Worm (Caenorhabditis elegans) whole organism, late embryonic: ENCODE data around the gene F44D12.16.
A peak's percentile ranks its signal among the peaks of the same experiment; 100 is the strongest.

Experiments
- C08G9.2 ChIP-seq: sonication (generic microtip); optimal IDR thresholded peaks from 2 replicates; lab custom pipeline; 2016; ENCODE audit warnings: mild to moderate bottlenecking, missing genetic modification characterization, moderate library complexity, missing compliant biosample characterization
- C38D4.7 ChIP-seq: fragments of 200-800 bp; sonication (Bioruptor generic); optimal IDR thresholded peaks from 2 replicates; lab custom pipeline; 2018; ENCODE audit warnings: mild to moderate bottlenecking, missing genetic modification characterization, moderate library complexity, missing compliant biosample characterization
- F13H6.1 ChIP-seq: sonication (generic microtip); optimal IDR thresholded peaks from 2 replicates; lab custom pipeline; 2016; ENCODE audit warnings: missing genetic modification characterization, missing compliant biosample characterization
- K02D7.2 ChIP-seq: sonication (generic microtip); optimal IDR thresholded peaks from 2 replicates; lab custom pipeline; 2017; ENCODE audit warnings: mild to moderate bottlenecking, missing genetic modification characterization, missing compliant biosample characterization
- K09A11.1 ChIP-seq: sonication (generic microtip); optimal IDR thresholded peaks from 2 replicates; lab custom pipeline; 2017; ENCODE audit warnings: antibody characterized with exemption, mild to moderate bottlenecking, missing genetic modification characterization, missing compliant biosample characterization; ENCODE audit not compliant: insufficient read depth
- T23F11.4 ChIP-seq: fragments of 200-800 bp; sonication (Bioruptor generic); optimal IDR thresholded peaks from 2 replicates; lab custom pipeline; 2018; ENCODE audit warnings: mild to moderate bottlenecking, missing genetic modification characterization, missing compliant biosample characterization
- ama-1 ChIP-seq: fragments of 150-350 bp; optimal IDR thresholded peaks from 2 replicates; lab custom pipeline; 2014
- ceh-14 ChIP-seq: sonication (generic microtip); optimal IDR thresholded peaks from 2 replicates; lab custom pipeline; 2016; ENCODE audit warnings: missing genotype, missing genetic modification characterization, missing compliant biosample characterization
- ceh-18 ChIP-seq: sonication (generic microtip); optimal IDR thresholded peaks from 2 replicates; lab custom pipeline; 2016; ENCODE audit warnings: missing genetic modification characterization, missing compliant biosample characterization
- ceh-19 ChIP-seq: fragments of 200-800 bp; sonication (Bioruptor generic); optimal IDR thresholded peaks from 2 replicates; lab custom pipeline; 2018; ENCODE audit warnings: mild to moderate bottlenecking, missing genetic modification characterization, missing compliant biosample characterization
- ceh-24 ChIP-seq: sonication (generic microtip); optimal IDR thresholded peaks from 2 replicates; lab custom pipeline; 2016; ENCODE audit warnings: mild to moderate bottlenecking, missing genetic modification characterization, missing compliant biosample characterization
- ceh-30 ChIP-seq: fragments of 150-350 bp; optimal IDR thresholded peaks from 2 replicates; lab custom pipeline; 2014; ENCODE audit warnings: missing biosample characterization, missing genetic modification characterization
- ceh-34 ChIP-seq: sonication (generic microtip); optimal IDR thresholded peaks from 2 replicates; lab custom pipeline; 2016; ENCODE audit warnings: mild to moderate bottlenecking, missing genetic modification characterization, missing compliant biosample characterization
- ceh-45 ChIP-seq: fragments of 200-800 bp; sonication (Bioruptor generic); IDR thresholded peaks from 2 replicates; pipeline ENCODE4 v1.3.6; 2022; ENCODE audit warnings: missing genetic modification reagents, missing genetic modification characterization, missing compliant biosample characterization
- ceh-48 ChIP-seq: sonication (generic microtip); optimal IDR thresholded peaks from 2 replicates; lab custom pipeline; 2016; ENCODE audit warnings: missing genetic modification characterization, inconsistent platforms, missing compliant biosample characterization
- ceh-9 ChIP-seq: sonication (generic microtip); optimal IDR thresholded peaks from 2 replicates; lab custom pipeline; 2016; ENCODE audit warnings: mild to moderate bottlenecking, missing genetic modification characterization, inconsistent platforms, missing compliant biosample characterization
- che-1 ChIP-seq: sonication (generic microtip); optimal IDR thresholded peaks from 2 replicates; lab custom pipeline; 2016; ENCODE audit warnings: mild to moderate bottlenecking, missing genetic modification characterization, missing compliant biosample characterization
- elt-2 ChIP-seq: sonication (generic microtip); optimal IDR thresholded peaks from 2 replicates; lab custom pipeline; 2016; ENCODE audit warnings: missing genetic modification reagents, missing genetic modification characterization, missing compliant biosample characterization
- eyg-1 ChIP-seq: sonication (generic microtip); optimal IDR thresholded peaks from 2 replicates; lab custom pipeline; 2016; ENCODE audit warnings: missing genotype, missing genetic modification characterization, missing compliant biosample characterization
- fax-1 ChIP-seq: sonication (generic microtip); optimal IDR thresholded peaks from 2 replicates; lab custom pipeline; 2016; ENCODE audit warnings: missing genotype, missing genetic modification characterization, missing compliant biosample characterization
- fkh-10 ChIP-seq: fragments of 150-350 bp; optimal IDR thresholded peaks from 2 replicates; lab custom pipeline; 2014; ENCODE audit warnings: missing biosample characterization, missing genetic modification reagents, missing genetic modification characterization
- hlh-13 ChIP-seq: fragments of 200-800 bp; sonication (Bioruptor generic); optimal IDR thresholded peaks from 2 replicates; lab custom pipeline; 2018; ENCODE audit warnings: mild to moderate bottlenecking, missing genetic modification characterization, missing compliant biosample characterization
- hlh-30 ChIP-seq: sonication (generic microtip); optimal IDR thresholded peaks from 2 replicates; lab custom pipeline; 2017; ENCODE audit warnings: antibody characterized with exemption, missing genetic modification characterization, missing compliant biosample characterization; ENCODE audit not compliant: insufficient read depth
- hlh-6 ChIP-seq: sonication (generic microtip); optimal IDR thresholded peaks from 2 replicates; lab custom pipeline; 2016; ENCODE audit warnings: missing genotype, missing genetic modification characterization, missing compliant biosample characterization
- lin-11 ChIP-seq: fragments of 200-800 bp; sonication (Bioruptor generic); optimal IDR thresholded peaks from 2 replicates; lab custom pipeline; 2018; ENCODE audit warnings: mild to moderate bottlenecking, missing genetic modification characterization, missing compliant biosample characterization
- madf-2 ChIP-seq: sonication (generic microtip); optimal IDR thresholded peaks from 2 replicates; lab custom pipeline; 2017; ENCODE audit warnings: missing genetic modification characterization, missing compliant biosample characterization
- mec-3 ChIP-seq: sonication (generic microtip); optimal IDR thresholded peaks from 2 replicates; lab custom pipeline; 2016; ENCODE audit warnings: borderline replicate concordance, missing genetic modification characterization, missing compliant biosample characterization
- npax-4 ChIP-seq: sonication (generic microtip); optimal IDR thresholded peaks from 2 replicates; lab custom pipeline; 2016; ENCODE audit warnings: missing genetic modification characterization, missing compliant biosample characterization
- pax-1 ChIP-seq: fragments of 150-350 bp; optimal IDR thresholded peaks from 2 replicates; lab custom pipeline; 2014; ENCODE audit warnings: missing biosample characterization, missing genetic modification characterization
- pha-4 ChIP-seq: fragments of 150-350 bp; optimal IDR thresholded peaks from 2 replicates; lab custom pipeline; 2018; ENCODE audit warnings: missing biosample characterization, missing genetic modification reagents, missing genetic modification characterization
- rnt-1 ChIP-seq: sonication (generic microtip); optimal IDR thresholded peaks from 2 replicates; lab custom pipeline; 2016; ENCODE audit warnings: missing genetic modification characterization, missing compliant biosample characterization
- sox-2 ChIP-seq: fragments of 200-800 bp; sonication (Bioruptor generic); IDR thresholded peaks from 2 replicates; pipeline ENCODE4 v1.3.6; 2022; ENCODE audit warnings: missing genetic modification reagents, missing genetic modification characterization, missing compliant biosample characterization
- syd-9 ChIP-seq: sonication (generic microtip); optimal IDR thresholded peaks from 2 replicates; lab custom pipeline; 2016; ENCODE audit warnings: mild to moderate bottlenecking, missing genetic modification characterization, moderate library complexity, missing compliant biosample characterization
- unc-3 ChIP-seq, 2 experiments: fragments of 200-800 bp in 1 of 2; sonication (Bioruptor generic) in 1 of 2; sonication (generic microtip) in 1 of 2; conservative IDR thresholded peaks in 1 of 2; optimal IDR thresholded peaks in 1 of 2; 2 replicates each; pipeline versions ENCODE4 v1.3.6 to Lab custom; 2016 to 2022; ENCODE audit warnings: missing compliant biosample characterization in 2 of 2, missing genetic modification characterization in 2 of 2, missing genetic modification reagents in 1 of 2
- unc-42 ChIP-seq: sonication (generic microtip); optimal IDR thresholded peaks from 2 replicates; lab custom pipeline; 2016; ENCODE audit warnings: missing genotype, missing genetic modification characterization, missing compliant biosample characterization
- unc-55 ChIP-seq: sonication (generic microtip); optimal IDR thresholded peaks from 2 replicates; lab custom pipeline; 2017; ENCODE audit warnings: missing biosample characterization, missing genetic modification reagents, missing genetic modification characterization
- unc-86 ChIP-seq: sonication (generic microtip); optimal IDR thresholded peaks from 2 replicates; lab custom pipeline; 2016; ENCODE audit warnings: missing genetic modification characterization, missing compliant biosample characterization
- ztf-16 ChIP-seq: sonication (generic microtip); optimal IDR thresholded peaks from 2 replicates; lab custom pipeline; 2017; ENCODE audit warnings: missing genetic modification characterization, missing compliant biosample characterization

F44D12.16 gene

DNA sequence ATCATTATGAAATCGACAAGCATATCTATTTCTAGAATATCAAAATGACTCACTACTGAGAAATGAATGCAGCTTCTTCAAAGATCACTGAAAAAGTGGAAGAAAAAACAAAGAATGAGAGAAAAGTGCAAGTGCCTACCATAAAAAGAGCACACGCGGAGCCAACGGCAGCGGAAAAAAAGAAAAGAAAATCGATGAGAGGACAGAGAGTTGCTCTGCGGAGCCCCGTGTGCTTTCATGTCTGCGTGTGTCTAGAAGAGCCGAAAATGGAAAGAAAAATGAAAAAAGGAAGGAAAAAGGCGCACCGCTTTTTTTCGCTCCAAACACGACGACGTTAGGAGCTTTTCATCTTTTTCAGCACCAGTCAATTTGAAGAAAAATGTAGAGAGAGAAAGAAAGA, 33.8 kb downstream of the F44D12.16 start, which contains the start of gene ipla-7:
Gene ipla-7 (minus strand): TSS at position 122 of the 400 bp plus-strand sequence.
- TF ChIP-seq ceh-14 (tag; lab: Kevin White, UChicago) = no peak
- no peak for TF ChIP-seq syd-9 (tag; lab: Kevin White, UChicago)
- peak; percentile 54 for TF ChIP-seq ceh-48
- peak; percentile 9 for TF ChIP-seq fax-1 (tag; lab: Kevin White, UChicago)
- no peak for TF ChIP-seq che-1 (tag; lab: Kevin White, UChicago)
- peak; percentile 37 for TF ChIP-seq unc-42 (tag; lab: Kevin White, UChicago)
- TF ChIP-seq, all 69 proteins: peak for 3

DNA sequence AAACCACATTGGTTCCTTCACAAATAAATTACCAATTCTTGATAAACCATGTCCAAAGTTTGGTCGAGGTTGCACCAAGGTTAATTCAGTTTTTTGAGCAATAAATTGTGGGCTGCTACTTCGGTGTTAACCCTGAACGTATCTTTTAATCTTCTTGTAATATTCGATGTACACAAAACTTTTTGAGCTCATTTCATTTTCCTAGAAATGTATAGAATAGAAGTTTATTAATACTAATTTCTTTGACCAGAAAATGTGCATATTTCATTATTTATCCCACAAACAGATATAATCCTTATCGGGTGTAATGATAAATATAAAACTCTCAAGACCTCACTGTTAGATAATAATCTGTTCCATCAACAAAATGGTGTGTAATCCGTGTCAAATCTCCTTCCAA, 35.1 kb downstream of the F44D12.16 start:
- TF ChIP-seq sox-2 (GFP tag; lab: Robert Waterston, UW) (no peak), madf-2 (tag; lab: Kevin White, UChicago) (no peak), eyg-1 (no peak), lin-11 (no peak), C38D4.7 (GFP tag; lab: Kevin White, UChicago) (no peak), rnt-1 (no peak), mec-3 (tag; lab: Kevin White, UChicago) (no peak), T23F11.4 (no peak), ztf-16 (no peak), npax-4 (no peak), ceh-19 (no peak), ceh-24 (tag; lab: Kevin White, UChicago) (no peak)

DNA sequence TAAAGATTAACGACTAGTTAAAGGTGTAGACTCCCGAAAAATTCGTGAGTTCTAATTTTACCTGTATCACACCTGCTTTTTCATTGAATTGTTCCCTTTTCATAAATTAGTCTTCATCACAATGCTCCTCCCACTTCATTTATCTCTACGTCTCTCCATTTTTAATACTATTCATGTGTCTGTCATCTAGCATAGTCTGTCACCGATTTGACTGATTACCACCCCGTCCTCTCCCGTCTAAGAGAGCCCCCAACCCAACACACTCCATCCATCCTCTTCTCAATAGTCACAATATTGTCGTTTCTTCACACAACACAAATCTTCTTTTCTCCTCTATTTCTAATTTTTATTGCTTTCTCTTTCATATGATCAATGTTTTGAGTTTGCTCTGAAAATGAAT, 36.3 kb downstream of the F44D12.16 start:
- TF ChIP-seq ceh-18 (tag; lab: Kevin White, UChicago) (no peak), unc-55 (GFP tag; lab: Kevin White, UChicago) (peak; percentile 99)

DNA sequence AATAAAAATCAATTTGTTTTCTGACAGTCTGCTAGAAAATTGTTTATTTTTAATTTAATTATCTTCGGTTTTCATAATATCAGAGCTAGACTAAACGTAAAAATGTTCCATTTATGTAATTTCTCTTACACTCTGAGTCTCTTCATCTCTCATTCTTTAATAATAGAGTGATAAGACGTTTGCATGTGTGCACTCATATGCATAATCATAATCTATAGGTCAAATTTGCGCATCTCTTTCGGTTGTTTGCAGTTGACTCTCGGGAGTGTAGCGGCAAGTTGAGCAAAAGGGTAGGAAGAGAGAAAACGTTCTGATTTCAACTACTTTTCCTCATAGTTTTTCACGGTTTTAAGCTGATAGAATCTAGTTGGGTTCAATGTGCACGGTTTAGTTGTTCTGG, 37.6 kb downstream of the F44D12.16 start:
- TF ChIP-seq pax-1 (tag; lab: Kevin White, UChicago) (peak; percentile 38), hlh-6 (tag; lab: Kevin White, UChicago) (no peak), K09A11.1 (tag; lab: Kevin White, UChicago) (no peak), elt-2 (peak; percentile 54), hlh-30 (tag; lab: Kevin White, UChicago) (no peak), ceh-34 (tag; lab: Kevin White, UChicago) (no peak), unc-3 (GFP tag; conservative IDR thresholded peaks at IDR 0.05; lab: Robert Waterston, UW) (no peak), unc-3 (tag; optimal IDR thresholded peaks at IDR 0.05; lab: Kevin White, UChicago) (no peak), ceh-19 (no peak), C08G9.2 (tag; lab: Kevin White, UChicago) (no peak)
- TF ChIP-seq, all 69 proteins: peak for 2

DNA sequence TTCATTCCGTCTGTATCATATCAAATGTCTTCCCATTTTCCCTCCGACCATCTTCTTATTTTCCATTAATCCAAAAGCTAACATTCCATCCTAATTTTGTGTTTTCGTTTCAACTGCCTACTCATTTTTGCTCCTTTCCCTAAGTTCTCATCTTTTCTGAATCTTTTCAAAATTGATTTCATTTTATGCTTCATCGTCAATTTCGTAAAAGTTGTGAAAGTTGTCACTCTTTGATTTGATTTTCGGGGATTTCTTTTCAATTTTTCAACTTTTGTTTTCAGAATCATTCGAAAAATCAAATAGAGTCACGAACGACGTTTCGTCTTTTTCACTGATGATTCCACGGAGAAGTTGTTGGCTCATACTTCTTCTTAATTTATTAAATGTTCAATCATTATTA, 38.7 kb downstream of the F44D12.16 start, which contains the start of gene cwn-2:
Gene cwn-2 (plus strand): TSS at position 276 of the 400 bp plus-strand sequence.
- TF ChIP-seq unc-42 (tag; lab: Kevin White, UChicago) = peak; percentile 11
- no peak for TF ChIP-seq ceh-30
- TF ChIP-seq che-1 (tag; lab: Kevin White, UChicago) = no peak

DNA sequence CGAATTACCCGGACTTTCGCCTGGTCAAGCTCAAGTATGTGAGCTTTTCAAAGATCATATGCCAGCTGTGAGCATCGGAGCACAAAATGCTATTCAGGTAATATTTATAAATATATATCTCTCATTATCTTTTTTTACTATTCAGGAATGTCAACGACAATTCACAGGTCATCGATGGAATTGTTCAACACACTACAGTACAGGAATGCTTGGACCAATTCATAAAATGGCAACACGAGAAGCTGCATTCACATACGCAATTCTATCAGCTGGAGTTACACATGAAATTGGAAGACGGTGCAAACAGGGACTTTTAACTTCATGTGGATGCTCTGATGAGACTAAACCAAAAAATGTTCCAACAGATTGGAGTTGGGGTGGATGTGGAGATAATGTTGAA, 39.4 kb downstream of the F44D12.16 start:
- no peak for TF ChIP-seq ceh-9 (tag; lab: Kevin White, UChicago)
- TF ChIP-seq K02D7.2 = no peak
- TF ChIP-seq hlh-13 (GFP tag; lab: Kevin White, UChicago) = no peak
- TF ChIP-seq unc-86 (tag; lab: Kevin White, UChicago) = no peak
- TF ChIP-seq fkh-10 (GFP tag; lab: Kevin White, UChicago) = no peak
- no peak for TF ChIP-seq ceh-30
- no peak for TF ChIP-seq syd-9 (tag; lab: Kevin White, UChicago)
- TF ChIP-seq ama-1 (lab: Kevin White, UChicago) = no peak
- no peak for TF ChIP-seq unc-3 (GFP tag; conservative IDR thresholded peaks at IDR 0.05; lab: Robert Waterston, UW)
- no peak for TF ChIP-seq unc-3 (tag; optimal IDR thresholded peaks at IDR 0.05; lab: Kevin White, UChicago)
- no peak for TF ChIP-seq T23F11.4
- TF ChIP-seq pha-4 (tag; lab: Kevin White, UChicago) = no peak
- TF ChIP-seq ceh-45 (GFP tag; lab: Robert Waterston, UW) = no peak
- no peak for TF ChIP-seq F13H6.1 (tag; lab: Kevin White, UChicago)
- no peak for TF ChIP-seq K09A11.1 (tag; lab: Kevin White, UChicago)
- TF ChIP-seq, all 69 proteins: peak for 0
